Fruit fly (Drosophila melanogaster) whole organism, embryonic: ENCODE results near the gene PEK.

ENCODE experiments used
- Asciz ChIP-seq: fragments of 200-800 bp; sonication (Bioruptor generic); optimal IDR thresholded peaks from 2 replicates; lab custom pipeline; 2017; ENCODE audit warnings: missing biosample characterization, mild to moderate bottlenecking, missing genetic modification characterization, missing genetic modification reagents
- Atf6 ChIP-seq: fragments of 200-800 bp; sonication (Bioruptor generic); IDR thresholded peaks from 2 replicates; pipeline ENCODE4 v1.3.6; 2022; ENCODE audit warnings: missing biosample characterization, missing genetic modification characterization
- B-H1 ChIP-seq: fragments of 200-800 bp; sonication (Bioruptor generic); IDR thresholded peaks from 3 replicates; pipeline ENCODE4 v1.3.6; 2022; ENCODE audit warnings: missing biosample characterization, missing genetic modification characterization
- CG11085 ChIP-seq: fragments of 200-800 bp; sonication (Bioruptor generic); IDR thresholded peaks from 2 replicates; pipeline ENCODE4 v1.3.6; 2022; ENCODE audit warnings: missing biosample characterization, missing genetic modification characterization
- CG12769 ChIP-seq: fragments of 200-800 bp; sonication (Bioruptor generic); optimal IDR thresholded peaks from 2 replicates; lab custom pipeline; 2019; ENCODE audit warnings: missing biosample characterization, mild to moderate bottlenecking, missing genetic modification characterization, moderate library complexity
- CG13424 ChIP-seq: fragments of 200-800 bp; sonication (Bioruptor generic); optimal IDR thresholded peaks from 2 replicates; lab custom pipeline; 2019; ENCODE audit warnings: missing biosample characterization, mild to moderate bottlenecking, missing genetic modification characterization, moderate library complexity
- CG14710 ChIP-seq: fragments of 200-800 bp; sonication (Bioruptor generic); optimal IDR thresholded peaks from 3 replicates; lab custom pipeline; 2019; ENCODE audit warnings: missing biosample characterization, mild to moderate bottlenecking, missing genetic modification characterization, moderate library complexity
- CG15696 ChIP-seq: fragments of 200-800 bp; sonication (Bioruptor generic); optimal IDR thresholded peaks from 2 replicates; lab custom pipeline; 2019; ENCODE audit warnings: missing biosample characterization, mild to moderate bottlenecking, missing genetic modification characterization, moderate library complexity
- CG17912 ChIP-seq: fragments of 200-800 bp; sonication (Bioruptor generic); optimal IDR thresholded peaks from 2 replicates; lab custom pipeline; 2018; ENCODE audit warnings: missing biosample characterization, mild to moderate bottlenecking, missing genetic modification characterization
- CG18619 ChIP-seq: fragments of 200-800 bp; sonication (Bioruptor generic); optimal IDR thresholded peaks from 3 replicates; lab custom pipeline; 2017; ENCODE audit warnings: missing biosample characterization, mild to moderate bottlenecking, missing genetic modification characterization
- CG18764 ChIP-seq: fragments of 200-800 bp; sonication (Bioruptor generic); optimal IDR thresholded peaks from 3 replicates; lab custom pipeline; 2016; ENCODE audit warnings: missing biosample characterization, missing genetic modification characterization
- CG2116 ChIP-seq: fragments of 200-800 bp; sonication (Bioruptor generic); optimal IDR thresholded peaks from 3 replicates; lab custom pipeline; 2018; ENCODE audit warnings: missing biosample characterization, mild to moderate bottlenecking, missing genetic modification characterization
- CG2199 ChIP-seq: fragments of 200-800 bp; sonication (Bioruptor generic); IDR thresholded peaks from 3 replicates; pipeline ENCODE4 v1.3.6; 2022; ENCODE audit warnings: missing biosample characterization, missing genetic modification characterization
- CG2889 ChIP-seq: fragments of 200-800 bp; sonication (Bioruptor generic); IDR thresholded peaks from 3 replicates; pipeline ENCODE4 v1.3.6; 2022; ENCODE audit warnings: missing biosample characterization, missing genetic modification characterization
- CG3065 ChIP-seq: fragments of 200-800 bp; sonication (Bioruptor generic); optimal IDR thresholded peaks from 2 replicates; lab custom pipeline; 2016; ENCODE audit warnings: missing biosample characterization, missing genetic modification characterization
- CG32772 ChIP-seq: fragments of 200-800 bp; sonication (Bioruptor generic); IDR thresholded peaks from 2 replicates; pipeline ENCODE4 v1.3.6; 2022; ENCODE audit warnings: missing biosample characterization, missing genetic modification characterization
- CG3847 ChIP-seq: fragments of 200-800 bp; sonication (Bioruptor generic); IDR thresholded peaks from 2 replicates; pipeline ENCODE4 v1.3.6; 2022; ENCODE audit warnings: missing biosample characterization, missing genetic modification characterization
- CG4360 ChIP-seq: fragments of 200-800 bp; sonication (Bioruptor generic); IDR thresholded peaks from 2 replicates; pipeline ENCODE4 v1.3.6; 2022; ENCODE audit warnings: missing biosample characterization, missing genetic modification characterization
- CG4854 ChIP-seq: fragments of 200-800 bp; sonication (Bioruptor generic); optimal IDR thresholded peaks from 2 replicates; lab custom pipeline; 2016; ENCODE audit warnings: missing biosample characterization, missing genetic modification characterization, inconsistent platforms
- D ChIP-seq, 2 experiments: fragments of 200-800 bp in 1 of 2; fragments of >200 bp in 1 of 2; sonication (Bioruptor generic) in 1 of 2; optimal IDR thresholded peaks; 2 replicates in 1 of 2; 3 replicates in 1 of 2; lab custom pipeline; 2017; ENCODE audit warnings: mild to moderate bottlenecking in 1 of 2, missing biosample characterization in 1 of 2, missing genetic modification characterization in 1 of 2, missing genetic modification reagents in 1 of 2
- D19A ChIP-seq: fragments of 200-800 bp; optimal IDR thresholded peaks from 3 replicates; lab custom pipeline; 2019; ENCODE audit warnings: missing biosample characterization, mild to moderate bottlenecking, missing genetic modification characterization, moderate library complexity
- Doc2 ChIP-seq: fragments of 200-800 bp; sonication (Bioruptor generic); IDR thresholded peaks from 2 replicates; pipeline ENCODE4 v1.3.6; 2022; ENCODE audit warnings: missing biosample characterization, missing genetic modification characterization
- Dp ChIP-seq: fragments of 200-800 bp; sonication (Bioruptor generic); optimal IDR thresholded peaks from 2 replicates; lab custom pipeline; 2018; ENCODE audit warnings: missing biosample characterization, mild to moderate bottlenecking, missing genetic modification characterization, moderate library complexity
- H15 ChIP-seq: fragments of 200-800 bp; sonication (Bioruptor generic); IDR thresholded peaks from 3 replicates; pipeline ENCODE4 v1.3.6; 2022; ENCODE audit warnings: missing biosample characterization, missing genetic modification characterization
- Hr78 ChIP-seq, 2 experiments: fragments of 200-800 bp in 1 of 2; fragments of >200 bp in 1 of 2; sonication (Bioruptor generic) in 1 of 2; optimal IDR thresholded peaks; 2 replicates each; lab custom pipeline; 2017 to 2019; ENCODE audit warnings: missing biosample characterization in 2 of 2, missing genetic modification characterization in 2 of 2, mild to moderate bottlenecking in 1 of 2, moderate library complexity in 1 of 2
- Jarid2 ChIP-seq: fragments of 200-800 bp; sonication (Bioruptor generic); optimal IDR thresholded peaks from 3 replicates; lab custom pipeline; 2017; ENCODE audit warnings: mild to moderate bottlenecking, missing biosample characterization, missing genetic modification reagents, missing genetic modification characterization
- Taf1 ChIP-seq: fragments of 200-800 bp; sonication (Bioruptor generic); IDR thresholded peaks from 2 replicates; pipeline ENCODE4 v1.3.6; 2022; ENCODE audit warnings: missing biosample characterization, missing genetic modification characterization
- bigmax ChIP-seq: fragments of 200-800 bp; sonication (Bioruptor generic); optimal IDR thresholded peaks from 2 replicates; lab custom pipeline; 2018; ENCODE audit warnings: missing biosample characterization, mild to moderate bottlenecking, missing genetic modification characterization
- chm ChIP-seq: fragments of 200-800 bp; sonication (Bioruptor generic); IDR thresholded peaks from 2 replicates; pipeline ENCODE4 v1.3.6; 2022; ENCODE audit warnings: missing biosample characterization, missing genetic modification characterization
- crp ChIP-seq, 2 experiments: fragments of 200-800 bp; sonication (Bioruptor generic); optimal IDR thresholded peaks; 2 replicates in 1 of 2; 3 replicates in 1 of 2; lab custom pipeline; 2017; ENCODE audit warnings: missing biosample characterization in 2 of 2, missing genetic modification characterization in 2 of 2, mild to moderate bottlenecking in 1 of 2, moderate library complexity in 1 of 2
- emc ChIP-seq: fragments of 200-800 bp; sonication (Bioruptor generic); optimal IDR thresholded peaks from 2 replicates; lab custom pipeline; 2016; ENCODE audit warnings: missing biosample characterization, missing genetic modification characterization
- exex ChIP-seq: fragments of 200-800 bp; sonication (Bioruptor generic); optimal IDR thresholded peaks from 4 replicates; lab custom pipeline; 2018; ENCODE audit warnings: missing biosample characterization, mild to moderate bottlenecking, missing genetic modification characterization, moderate library complexity
- hbn ChIP-seq: fragments of 200-800 bp; sonication (Bioruptor generic); IDR thresholded peaks from 2 replicates; pipeline ENCODE4 v1.3.6; 2022; ENCODE audit warnings: missing biosample characterization, missing genetic modification characterization; ENCODE audit not compliant: partially characterized antibody
- lov ChIP-seq, 2 experiments: fragments of 200-800 bp in 1 of 2; fragments of >200 bp in 1 of 2; sonication (Bioruptor generic) in 1 of 2; IDR thresholded peaks in 1 of 2; optimal IDR thresholded peaks in 1 of 2; 2 replicates in 1 of 2; 3 replicates in 1 of 2; pipeline versions ENCODE4 v1.3.6 to Lab custom; 2017 to 2022; ENCODE audit warnings: missing biosample characterization in 1 of 2, missing genetic modification characterization in 1 of 2
- mirr ChIP-seq: fragments of 200-800 bp; sonication (Bioruptor generic); optimal IDR thresholded peaks from 3 replicates; lab custom pipeline; 2018; ENCODE audit warnings: missing biosample characterization, mild to moderate bottlenecking, missing genetic modification characterization
- org-1 ChIP-seq: fragments of 200-800 bp; sonication (Bioruptor generic); optimal IDR thresholded peaks from 2 replicates; lab custom pipeline; 2017; ENCODE audit warnings: missing biosample characterization, missing genetic modification characterization
- pan ChIP-seq, 4 experiments: fragments of >200 bp in 3 of 4; fragments of 200-800 bp in 1 of 4; sonication (Bioruptor generic) in 1 of 4; optimal IDR thresholded peaks in 3 of 4; IDR thresholded peaks in 1 of 4; 2 replicates each; pipeline versions ENCODE4 v1.3.6 to Lab custom; 2017 to 2022; ENCODE audit warnings: missing biosample characterization in 2 of 4, missing genetic modification characterization in 2 of 4, mixed read lengths in 1 of 4
- pfk ChIP-seq: fragments of 200-800 bp; sonication (Bioruptor generic); optimal IDR thresholded peaks from 2 replicates; lab custom pipeline; 2018; ENCODE audit warnings: missing biosample characterization, mild to moderate bottlenecking, missing genetic modification characterization, moderate library complexity
- prd ChIP-seq, 3 experiments: fragments of >200 bp in 2 of 3; fragments of 200-800 bp in 1 of 3; sonication (Bioruptor generic) in 1 of 3; optimal IDR thresholded peaks in 2 of 3; IDR thresholded peaks in 1 of 3; 2 replicates in 2 of 3; 3 replicates in 1 of 3; pipeline versions ENCODE4 v1.3.6 to Lab custom; 2017 to 2022; ENCODE audit warnings: missing biosample characterization in 1 of 3, missing genetic modification characterization in 1 of 3
- ro ChIP-seq: fragments of 200-800 bp; sonication (Bioruptor generic); IDR thresholded peaks from 2 replicates; pipeline ENCODE4 v1.3.6; 2022; ENCODE audit warnings: missing biosample characterization, missing genetic modification characterization
- run ChIP-seq: fragments of 200-800 bp; sonication (Bioruptor generic); optimal IDR thresholded peaks from 3 replicates; lab custom pipeline; 2018; ENCODE audit warnings: missing biosample characterization, mild to moderate bottlenecking, missing genetic modification characterization
- sd ChIP-seq: fragments of 200-800 bp; sonication (Bioruptor generic); optimal IDR thresholded peaks from 3 replicates; lab custom pipeline; 2018; ENCODE audit warnings: missing biosample characterization, mild to moderate bottlenecking, missing genetic modification characterization, moderate library complexity
- slou ChIP-seq: fragments of 200-800 bp; sonication (Bioruptor generic); optimal IDR thresholded peaks from 3 replicates; lab custom pipeline; 2016; ENCODE audit warnings: missing biosample characterization, missing genetic modification characterization
- tin ChIP-seq: fragments of 200-800 bp; sonication (Bioruptor generic); optimal IDR thresholded peaks from 3 replicates; lab custom pipeline; 2016; ENCODE audit warnings: missing biosample characterization, missing genetic modification characterization
- tna ChIP-seq: fragments of 200-800 bp; sonication (Bioruptor generic); IDR thresholded peaks from 2 replicates; pipeline ENCODE4 v1.3.6; 2022; ENCODE audit warnings: missing biosample characterization, missing genetic modification characterization; ENCODE audit not compliant: partially characterized antibody
- unc-4 ChIP-seq: fragments of 200-800 bp; sonication (Bioruptor generic); IDR thresholded peaks from 2 replicates; pipeline ENCODE4 v1.3.6; 2022; ENCODE audit warnings: missing biosample characterization, missing genetic modification characterization; ENCODE audit not compliant: partially characterized antibody
- wor ChIP-seq: fragments of 200-800 bp; sonication (Bioruptor generic); IDR thresholded peaks from 2 replicates; pipeline ENCODE4 v1.3.6; 2022; ENCODE audit warnings: missing biosample characterization, missing genetic modification characterization

PEK gene

dm6 chr3R:5466875-5467274, 2.3 kb upstream of the PEK start, which contains the start of gene RpL35A (continued):
- no peak for TF ChIP-seq Hr78 (GFP tag; optimal IDR thresholded peaks at IDR 0.05; lab: Kevin White, UChicago)
- no peak for TF ChIP-seq CG2116
- TF ChIP-seq wor (GFP tag; lab: Robert Waterston, UW) = no peak
- TF ChIP-seq Taf1 (GFP tag; lab: Robert Waterston, UW) = no peak
- TF ChIP-seq CG11085 (GFP tag; lab: Robert Waterston, UW) = peak; percentile 21; the same call in 1 of the 2 replicates
- TF ChIP-seq Jarid2 (GFP tag; lab: Kevin White, UChicago) = no peak
- TF ChIP-seq CG15696 = no peak
- TF ChIP-seq Dp (GFP tag; lab: Kevin White, UChicago) = peak; percentile 43
- peak; percentile 39; the same call in 1 of the 2 replicates for TF ChIP-seq CG3847 (GFP tag; lab: Robert Waterston, UW)
- TF ChIP-seq mirr (GFP tag; lab: Kevin White, UChicago) = peak; percentile 87
- peak; percentile 90 for TF ChIP-seq CG17912 (GFP tag; lab: Kevin White, UChicago)
- peak; percentile 9 for TF ChIP-seq tin (GFP tag; lab: Kevin White, UChicago)
- peak; percentile 70 for TF ChIP-seq Atf6 (GFP tag; lab: Robert Waterston, UW)
- no peak for TF ChIP-seq CG2889 (GFP tag; lab: Robert Waterston, UW)
- TF ChIP-seq exex (tag; lab: Kevin White, UChicago) = peak; percentile 26
- TF ChIP-seq sd (tag; lab: Kevin White, UChicago) = no peak
- TF ChIP-seq emc (GFP tag; lab: Kevin White, UChicago) = peak; percentile 12
- peak; percentile 71 for TF ChIP-seq CG14710 (tag; lab: Kevin White, UChicago)
- TF ChIP-seq slou (GFP tag; lab: Kevin White, UChicago) = no peak
- peak; percentile 79 for TF ChIP-seq pfk (GFP tag; lab: Kevin White, UChicago)
- no peak for TF ChIP-seq ro (GFP tag; lab: Robert Waterston, UW)
- no peak for TF ChIP-seq D19A
- no peak for TF ChIP-seq lov (optimal IDR thresholded peaks at IDR 0.05; lab: Kevin White, UChicago)
- peak; percentile 84 for TF ChIP-seq lov (GFP tag; IDR thresholded peaks at IDR 0.05; lab: Robert Waterston, UW)
- no peak for TF ChIP-seq Doc2 (GFP tag; lab: Robert Waterston, UW)
- no peak for TF ChIP-seq Asciz
- TF ChIP-seq CG4360 (GFP tag; lab: Robert Waterston, UW) = no peak
- TF ChIP-seq CG18619 (GFP tag; lab: Kevin White, UChicago) = peak; percentile 82
- TF ChIP-seq bigmax (GFP tag; lab: Kevin White, UChicago) = peak; percentile 75
- no peak for TF ChIP-seq prd (optimal IDR thresholded peaks at IDR 0.05; lab: Kevin White, UChicago)
- TF ChIP-seq prd (GFP tag; IDR thresholded peaks at IDR 0.05; lab: Robert Waterston, UW) = peak; percentile 28; the same call in 1 of the 3 replicates
- peak; percentile 48 for TF ChIP-seq CG18764
- TF ChIP-seq crp (GFP tag; optimal IDR thresholded peaks at IDR 0.05; lab: Kevin White, UChicago) = peak in 1 of 2 experiments; percentile 36
- peak; percentile 36 for TF ChIP-seq CG13424 (tag; lab: Kevin White, UChicago)
- no peak for TF ChIP-seq hbn
- peak; percentile 25 for TF ChIP-seq CG3065 (GFP tag; lab: Kevin White, UChicago)
- peak; percentile 18; the same call in 1 of the 3 replicates for TF ChIP-seq B-H1
- no peak for TF ChIP-seq unc-4 (GFP tag; lab: Robert Waterston, UW)
- TF ChIP-seq CG12769 (tag; lab: Kevin White, UChicago) = no peak
- peak; percentile 24 for TF ChIP-seq run (tag; lab: Kevin White, UChicago)
- TF ChIP-seq CG2199 = no peak
- TF ChIP-seq D (optimal IDR thresholded peaks at IDR 0.05; lab: Kevin White, UChicago) = no peak
- peak; percentile 63 for TF ChIP-seq D (GFP tag; optimal IDR thresholded peaks at IDR 0.05; lab: Kevin White, UChicago)
- TF ChIP-seq org-1 (GFP tag; lab: Kevin White, UChicago) = peak; percentile 54
- TF ChIP-seq pan (optimal IDR thresholded peaks at IDR 0.05; lab: Kevin White, UChicago) = no peak
- TF ChIP-seq pan (GFP tag; optimal IDR thresholded peaks at IDR 0.05 in 1 of 2, IDR thresholded peaks at IDR 0.05 in 1 of 2) = peak in 1 of 2 experiments; percentile 67
- TF ChIP-seq H15 (GFP tag; lab: Robert Waterston, UW) = 0 out of 3 replicates have a peak, but pooled peaks have one; percentile 9
- TF ChIP-seq tna (GFP tag; lab: Robert Waterston, UW) = no peak
- peak; percentile 72 for TF ChIP-seq CG4854 (GFP tag; lab: Kevin White, UChicago)
- no peak; the same call in 1 of the 2 replicates for TF ChIP-seq CG32772
- peak; percentile 90 for TF ChIP-seq chm (GFP tag; lab: Robert Waterston, UW)
